Fruit fly (Drosophila melanogaster) whole organism, embryonic: ENCODE results near the gene CG17855.

ENCODE experiments used
- BtbVII ChIP-seq: fragments of 200-800 bp; sonication (Bioruptor generic); optimal IDR thresholded peaks from 3 replicates; lab custom pipeline; 2017; ENCODE audit warnings: missing biosample characterization, mild to moderate bottlenecking, missing genetic modification characterization
- CG10274 ChIP-seq: fragments of 200-800 bp; sonication (Bioruptor generic); optimal IDR thresholded peaks from 3 replicates; lab custom pipeline; 2017; ENCODE audit warnings: missing biosample characterization, mild to moderate bottlenecking, missing genetic modification characterization
- CG10462 ChIP-seq: fragments of 200-800 bp; sonication (Bioruptor generic); optimal IDR thresholded peaks from 2 replicates; lab custom pipeline; 2016; ENCODE audit warnings: missing biosample characterization, missing genetic modification characterization
- CG11696 ChIP-seq: fragments of 200-800 bp; sonication (Bioruptor generic); IDR thresholded peaks from 2 replicates; pipeline ENCODE4 v1.3.6; 2022; ENCODE audit warnings: missing biosample characterization, missing genetic modification characterization
- CG12071 ChIP-seq: fragments of 200-800 bp; sonication (Bioruptor generic); optimal IDR thresholded peaks from 3 replicates; lab custom pipeline; 2018; ENCODE audit warnings: missing biosample characterization, mild to moderate bottlenecking, missing genetic modification characterization
- CG12104 ChIP-seq: fragments of 200-800 bp; sonication (Bioruptor generic); optimal IDR thresholded peaks from 3 replicates; lab custom pipeline; 2016; ENCODE audit warnings: missing biosample characterization, missing genetic modification characterization
- CG14441 ChIP-seq: fragments of 200-800 bp; sonication (Bioruptor generic); IDR thresholded peaks from 2 replicates; pipeline ENCODE4 v1.3.6; 2022; ENCODE audit warnings: missing biosample characterization, missing genetic modification characterization
- CG14965 ChIP-seq: fragments of 200-800 bp; sonication (Bioruptor generic); optimal IDR thresholded peaks from 2 replicates; lab custom pipeline; 2016; ENCODE audit warnings: missing biosample characterization, missing genetic modification characterization, borderline replicate concordance
- CG18011 ChIP-seq: fragments of 200-800 bp; sonication (Bioruptor generic); optimal IDR thresholded peaks from 2 replicates; lab custom pipeline; 2017; ENCODE audit warnings: missing biosample characterization, missing genetic modification characterization, mild to moderate bottlenecking, moderate library complexity, missing genotype
- CG2202 ChIP-seq: fragments of 200-800 bp; sonication (Bioruptor generic); optimal IDR thresholded peaks from 2 replicates; lab custom pipeline; 2018; ENCODE audit warnings: missing biosample characterization, mild to moderate bottlenecking, missing genetic modification characterization
- CG32767 ChIP-seq: fragments of 200-800 bp; sonication (Bioruptor generic); IDR thresholded peaks from 2 replicates; pipeline ENCODE4 v1.3.6; 2022; ENCODE audit warnings: missing biosample characterization, missing genetic modification characterization
- CG32772 ChIP-seq: fragments of 200-800 bp; sonication (Bioruptor generic); IDR thresholded peaks from 2 replicates; pipeline ENCODE4 v1.3.6; 2022; ENCODE audit warnings: missing biosample characterization, missing genetic modification characterization
- CG3838 ChIP-seq: fragments of 200-800 bp; sonication (Bioruptor generic); optimal IDR thresholded peaks from 3 replicates; lab custom pipeline; 2016; ENCODE audit warnings: missing biosample characterization, missing genetic modification characterization
- CG42726 ChIP-seq: fragments of 200-800 bp; sonication (Bioruptor generic); IDR thresholded peaks from 2 replicates; pipeline ENCODE4 v1.3.6; 2022; ENCODE audit warnings: missing biosample characterization, missing genetic modification characterization; ENCODE audit not compliant: partially characterized antibody
- CG4360 ChIP-seq: fragments of 200-800 bp; sonication (Bioruptor generic); IDR thresholded peaks from 2 replicates; pipeline ENCODE4 v1.3.6; 2022; ENCODE audit warnings: missing biosample characterization, missing genetic modification characterization
- CG6683 ChIP-seq: fragments of 200-800 bp; sonication (Bioruptor generic); optimal IDR thresholded peaks from 2 replicates; lab custom pipeline; 2017; ENCODE audit warnings: missing biosample characterization, mild to moderate bottlenecking, missing genetic modification characterization, missing genetic modification reagents
- CG7357 ChIP-seq: fragments of 200-800 bp; sonication (Bioruptor generic); IDR thresholded peaks from 3 replicates; pipeline ENCODE4 v1.3.6; 2022; ENCODE audit warnings: missing biosample characterization, missing genetic modification characterization
- CG7987 ChIP-seq: fragments of 200-800 bp; sonication (Bioruptor generic); optimal IDR thresholded peaks from 2 replicates; lab custom pipeline; 2018; ENCODE audit warnings: missing biosample characterization, mild to moderate bottlenecking, missing genetic modification characterization, moderate library complexity
- CG8478 ChIP-seq: fragments of >200 bp; optimal IDR thresholded peaks from 2 replicates; lab custom pipeline; 2018
- CG9215 ChIP-seq: fragments of 200-800 bp; sonication (Bioruptor generic); IDR thresholded peaks from 2 replicates; pipeline ENCODE4 v1.3.6; 2022; ENCODE audit warnings: missing biosample characterization, missing genetic modification characterization
- CG9609 ChIP-seq: fragments of 200-800 bp; sonication (Bioruptor generic); optimal IDR thresholded peaks from 3 replicates; lab custom pipeline; 2016; ENCODE audit warnings: missing biosample characterization, missing genetic modification characterization
- Chrac-16 ChIP-seq: fragments of 200-800 bp; sonication (Bioruptor generic); optimal IDR thresholded peaks from 3 replicates; lab custom pipeline; 2016; ENCODE audit warnings: missing biosample characterization, missing genetic modification characterization
- CoRest ChIP-seq: fragments of 200-800 bp; sonication (Bioruptor generic); optimal IDR thresholded peaks from 3 replicates; lab custom pipeline; 2018; ENCODE audit warnings: missing biosample characterization, mild to moderate bottlenecking, missing genetic modification characterization, moderate library complexity
- CrebB ChIP-seq: fragments of 200-800 bp; sonication (Bioruptor generic); optimal IDR thresholded peaks from 3 replicates; lab custom pipeline; 2018; ENCODE audit warnings: missing biosample characterization, mild to moderate bottlenecking, missing genetic modification characterization
- Dip2 ChIP-seq: fragments of 200-800 bp; sonication (Bioruptor generic); IDR thresholded peaks from 2 replicates; pipeline ENCODE4 v1.3.6; 2022; ENCODE audit warnings: missing biosample characterization, missing genetic modification characterization
- HLH54F ChIP-seq: fragments of 200-800 bp; sonication (Bioruptor generic); optimal IDR thresholded peaks from 3 replicates; lab custom pipeline; 2016; ENCODE audit warnings: missing biosample characterization, missing genetic modification characterization
- Hmx ChIP-seq: fragments of 200-800 bp; sonication (Bioruptor generic); optimal IDR thresholded peaks from 2 replicates; lab custom pipeline; 2016; ENCODE audit warnings: missing biosample characterization, missing genetic modification characterization
- Kr ChIP-seq: fragments of 200-800 bp; sonication (Bioruptor generic); optimal IDR thresholded peaks from 2 replicates; lab custom pipeline; 2017; ENCODE audit warnings: missing biosample characterization, mild to moderate bottlenecking, missing genetic modification characterization
- Oaz ChIP-seq: fragments of 200-800 bp; sonication (Bioruptor generic); IDR thresholded peaks from 2 replicates; pipeline ENCODE4 v1.3.6; 2022; ENCODE audit warnings: missing biosample characterization, missing genetic modification characterization
- Oli ChIP-seq: fragments of 200-800 bp; sonication (Bioruptor generic); optimal IDR thresholded peaks from 2 replicates; lab custom pipeline; 2018; ENCODE audit warnings: missing biosample characterization, mild to moderate bottlenecking, missing genetic modification characterization, moderate library complexity
- Opbp ChIP-seq: fragments of 200-800 bp; sonication (Bioruptor generic); IDR thresholded peaks from 3 replicates; pipeline ENCODE4 v1.3.6; 2022; ENCODE audit warnings: missing biosample characterization, missing genetic modification characterization; ENCODE audit not compliant: partially characterized antibody
- Sin3A ChIP-seq: fragments of >200 bp; optimal IDR thresholded peaks from 2 replicates; lab custom pipeline; 2018
- Six4 ChIP-seq: fragments of 200-800 bp; sonication (Bioruptor generic); optimal IDR thresholded peaks from 2 replicates; lab custom pipeline; 2016; ENCODE audit warnings: missing biosample characterization, missing genetic modification characterization
- Sox100B ChIP-seq: fragments of 200-800 bp; sonication (Bioruptor generic); optimal IDR thresholded peaks from 3 replicates; lab custom pipeline; 2018; ENCODE audit warnings: missing biosample characterization, mild to moderate bottlenecking, missing genetic modification characterization
- YL-1 ChIP-seq: fragments of 200-800 bp; sonication (Bioruptor generic); optimal IDR thresholded peaks from 3 replicates; lab custom pipeline; 2017; ENCODE audit warnings: missing biosample characterization, mild to moderate bottlenecking, missing genetic modification characterization
- abd-A ChIP-seq: fragments of 200-800 bp; sonication (Bioruptor generic); optimal IDR thresholded peaks from 3 replicates; lab custom pipeline; 2019; ENCODE audit warnings: missing biosample characterization, mild to moderate bottlenecking, missing genetic modification characterization, moderate library complexity
- ac ChIP-seq: fragments of 200-800 bp; sonication (Bioruptor generic); optimal IDR thresholded peaks from 3 replicates; lab custom pipeline; 2017; ENCODE audit warnings: missing biosample characterization, mild to moderate bottlenecking, missing genetic modification characterization
- amos ChIP-seq: fragments of 200-800 bp; sonication (Bioruptor generic); IDR thresholded peaks from 2 replicates; pipeline ENCODE4 v1.3.6; 2022; ENCODE audit warnings: missing biosample characterization, missing genetic modification characterization; ENCODE audit not compliant: partially characterized antibody
- bcd ChIP-seq: fragments of 200-800 bp; sonication (Bioruptor generic); optimal IDR thresholded peaks from 2 replicates; lab custom pipeline; 2017; ENCODE audit warnings: missing biosample characterization, mild to moderate bottlenecking, missing genetic modification characterization
- ci ChIP-seq: fragments of 200-800 bp; sonication (Bioruptor generic); IDR thresholded peaks from 3 replicates; pipeline ENCODE4 v1.3.6; 2022; ENCODE audit warnings: missing biosample characterization, missing genetic modification characterization
- dati ChIP-seq: fragments of 200-800 bp; sonication (Bioruptor generic); IDR thresholded peaks from 2 replicates; pipeline ENCODE4 v1.3.6; 2022; ENCODE audit warnings: missing biosample characterization, missing genetic modification characterization
- gce ChIP-seq: fragments of 200-800 bp; sonication (Bioruptor generic); IDR thresholded peaks from 3 replicates; pipeline ENCODE4 v1.3.6; 2022; ENCODE audit warnings: missing biosample characterization, missing genetic modification characterization
- gcm2 ChIP-seq: fragments of 200-800 bp; sonication (Bioruptor generic); optimal IDR thresholded peaks from 2 replicates; lab custom pipeline; 2016; ENCODE audit warnings: missing biosample characterization, missing genetic modification characterization
- ken ChIP-seq: fragments of 200-800 bp; sonication (Bioruptor generic); IDR thresholded peaks from 3 replicates; pipeline ENCODE4 v1.3.6; 2022; ENCODE audit warnings: missing biosample characterization, missing genetic modification characterization
- lab ChIP-seq: fragments of 200-800 bp; sonication (Bioruptor generic); optimal IDR thresholded peaks from 3 replicates; lab custom pipeline; 2017; ENCODE audit warnings: missing biosample characterization, missing genetic modification characterization, mild to moderate bottlenecking, moderate library complexity, missing genetic modification reagents
- nerfin-2 ChIP-seq: fragments of 200-800 bp; sonication (Bioruptor generic); IDR thresholded peaks from 2 replicates; pipeline ENCODE4 v1.3.6; 2022; ENCODE audit warnings: missing biosample characterization, missing genetic modification characterization; ENCODE audit not compliant: partially characterized antibody
- pzg ChIP-seq: fragments of 200-800 bp; sonication (Bioruptor generic); optimal IDR thresholded peaks from 3 replicates; lab custom pipeline; 2018; ENCODE audit warnings: missing biosample characterization, mild to moderate bottlenecking, missing genetic modification characterization, moderate library complexity
- seq ChIP-seq: fragments of 200-800 bp; sonication (Bioruptor generic); IDR thresholded peaks from 2 replicates; pipeline ENCODE4 v1.3.6; 2022; ENCODE audit warnings: missing biosample characterization, missing genetic modification characterization
- sima ChIP-seq: fragments of 200-800 bp; sonication (Bioruptor generic); optimal IDR thresholded peaks from 2 replicates; lab custom pipeline; 2016; ENCODE audit warnings: missing biosample characterization, missing genetic modification characterization
- tgo ChIP-seq: fragments of 200-800 bp; sonication (Bioruptor generic); IDR thresholded peaks from 3 replicates; pipeline ENCODE4 v1.3.6; 2022; ENCODE audit warnings: missing biosample characterization, missing genetic modification characterization

Gene CG17855

DNA sequence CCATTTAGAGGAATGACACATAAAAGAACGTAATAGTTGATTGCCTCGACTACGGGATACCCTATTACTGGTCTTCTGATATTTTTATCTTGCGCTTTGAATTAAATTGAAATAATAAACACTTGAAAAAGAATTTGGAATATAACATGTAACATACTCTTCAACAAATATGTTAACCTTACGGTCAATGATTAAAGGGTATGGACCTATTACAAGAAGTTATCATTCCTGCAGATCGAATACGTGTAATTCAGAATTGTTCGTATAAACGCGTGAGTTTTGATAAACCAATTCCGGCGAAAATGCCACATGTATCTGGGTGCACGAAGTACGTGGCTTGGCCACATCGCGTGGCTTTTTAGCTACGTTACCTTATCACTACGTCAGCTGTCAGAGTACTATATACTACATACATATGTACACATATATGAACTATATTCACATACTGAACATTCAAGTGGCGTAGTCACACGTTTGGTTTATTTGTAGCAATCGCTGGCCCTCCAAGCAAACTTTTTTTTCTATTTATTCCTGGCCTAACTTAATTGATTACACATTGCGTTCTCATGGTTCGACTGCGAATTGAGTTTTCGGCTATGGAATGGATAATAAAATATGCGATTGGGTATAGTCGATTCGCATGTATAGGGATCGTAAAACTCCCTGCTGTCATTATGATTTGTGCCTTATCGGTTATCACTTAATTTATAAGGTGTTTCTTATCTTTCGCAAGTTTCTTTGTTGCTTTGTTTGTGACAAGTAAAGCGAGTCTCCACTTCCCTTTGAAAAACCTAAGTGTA lies 41.9 kb upstream of the CG17855 start (continued):
- TF ChIP-seq pzg (GFP tag; lab: Kevin White, UChicago) (no peak), ken (no peak), HLH54F (peak; percentile 38), CG4360 (GFP tag; lab: Robert Waterston, UW) (no peak), Six4 (GFP tag; lab: Kevin White, UChicago) (peak; percentile 32), Oaz (GFP tag; lab: Robert Waterston, UW) (0 out of 2 replicates have a peak, but pooled peaks have one; percentile 37), ac (no peak), CG6683 (peak; percentile 42), seq (GFP tag; lab: Robert Waterston, UW) (0 out of 2 replicates have a peak, but pooled peaks have one; percentile 40), CG42726 (GFP tag; lab: Robert Waterston, UW) (no peak), CG2202 (tag; lab: Kevin White, UChicago) (no peak), Dip2 (GFP tag; lab: Robert Waterston, UW) (no peak), dati (GFP tag; lab: Robert Waterston, UW) (no peak), BtbVII (GFP tag; lab: Kevin White, UChicago) (peak; percentile 48), amos (GFP tag; lab: Robert Waterston, UW) (no peak), abd-A (tag; lab: Kevin White, UChicago) (no peak), Opbp (GFP tag; lab: Robert Waterston, UW) (no peak), CG11696 (GFP tag; lab: Robert Waterston, UW) (0 out of 2 replicates have a peak, but pooled peaks have one; percentile 18), lab (GFP tag; lab: Kevin White, UChicago) (peak; percentile 71), Chrac-16 (GFP tag; lab: Kevin White, UChicago) (peak; percentile 47), CG9215 (no peak; the same call in 1 of the 2 replicates), CG7357 (GFP tag; lab: Robert Waterston, UW) (0 out of 3 replicates have a peak, but pooled peaks have one; percentile 29), nerfin-2 (GFP tag; lab: Robert Waterston, UW) (no peak), CrebB (tag; lab: Kevin White, UChicago) (peak; percentile 34), sima (GFP tag; lab: Kevin White, UChicago) (no peak), Oli (peak; percentile 56), CG18011 (GFP tag; lab: Kevin White, UChicago) (no peak), tgo (GFP tag; lab: Robert Waterston, UW) (peak; percentile 75), CG14965 (GFP tag; lab: Kevin White, UChicago) (peak; percentile 20), CG32772 (GFP tag; lab: Robert Waterston, UW) (no peak), CG32767 (GFP tag; lab: Robert Waterston, UW) (peak; percentile 59; the same call in 1 of the 2 replicates), bcd (GFP tag; lab: Kevin White, UChicago) (peak; percentile 68), Sox100B (GFP tag; lab: Kevin White, UChicago) (peak; percentile 49), gce (GFP tag; lab: Robert Waterston, UW) (no peak), Kr (GFP tag; lab: Kevin White, UChicago) (no peak), YL-1 (no peak), CG12071 (peak; percentile 43), Sin3A (lab: Kevin White, UChicago) (no peak), CG9609 (GFP tag; lab: Kevin White, UChicago) (peak; percentile 30), ci (GFP tag; lab: Robert Waterston, UW) (peak; percentile 57; the same call in 2 of the 3 replicates), Hmx (GFP tag; lab: Kevin White, UChicago) (no peak), CG12104 (GFP tag; lab: Kevin White, UChicago) (peak; percentile 48), gcm2 (GFP tag; lab: Kevin White, UChicago) (peak; percentile 27), CG7987 (GFP tag; lab: Kevin White, UChicago) (peak; percentile 14), CG10462 (GFP tag; lab: Kevin White, UChicago) (peak; percentile 20), CG8478 (lab: Kevin White, UChicago) (no peak), CG10274 (GFP tag; lab: Kevin White, UChicago) (peak; percentile 37), CoRest (tag; lab: Kevin White, UChicago) (peak; percentile 52), CG3838 (peak; percentile 0), CG14441 (GFP tag; lab: Robert Waterston, UW) (peak; percentile 80)
